Fruit fly (Drosophila melanogaster) whole organism, pupa: ENCODE results near the gene CG4553.

ENCODE experiments used
- CG10348 ChIP-seq: fragments of 200-800 bp; sonication (Bioruptor generic); IDR thresholded peaks from 2 replicates; pipeline ENCODE4 v1.3.6; 2022; ENCODE audit warnings: missing biosample characterization, missing genetic modification characterization
- CG12605 ChIP-seq: fragments of 200-800 bp; sonication (Bioruptor generic); IDR thresholded peaks from 2 replicates; pipeline ENCODE4 v1.3.6; 2022; ENCODE audit warnings: missing biosample characterization, missing genetic modification characterization
- CG13204 ChIP-seq: fragments of 200-800 bp; sonication (Bioruptor generic); optimal IDR thresholded peaks from 2 replicates; lab custom pipeline; 2018; ENCODE audit warnings: missing biosample characterization, mild to moderate bottlenecking, missing genetic modification characterization, moderate library complexity
- CG14655 ChIP-seq: fragments of 200-800 bp; sonication (Bioruptor generic); optimal IDR thresholded peaks from 3 replicates; lab custom pipeline; 2017; ENCODE audit warnings: mild to moderate bottlenecking, missing biosample characterization, missing genetic modification reagents, missing genetic modification characterization
- CG15710 ChIP-seq: fragments of 200-800 bp; sonication (Bioruptor generic); optimal IDR thresholded peaks from 2 replicates; lab custom pipeline; 2018; ENCODE audit warnings: missing biosample characterization, mild to moderate bottlenecking, missing genetic modification characterization, moderate library complexity
- CG17806 ChIP-seq: fragments of 200-800 bp; sonication (Bioruptor generic); optimal IDR thresholded peaks from 2 replicates; lab custom pipeline; 2018; ENCODE audit warnings: missing biosample characterization, mild to moderate bottlenecking, missing genetic modification characterization, moderate library complexity
- CG32121 ChIP-seq: fragments of 200-800 bp; sonication (Bioruptor generic); IDR thresholded peaks from 2 replicates; pipeline ENCODE4 v1.3.6; 2022; ENCODE audit warnings: missing biosample characterization, missing genetic modification characterization
- CG34367 ChIP-seq: fragments of 200-800 bp; sonication (Bioruptor generic); optimal IDR thresholded peaks from 2 replicates; lab custom pipeline; 2018; ENCODE audit warnings: missing biosample characterization, mild to moderate bottlenecking, missing genetic modification characterization
- CG4496 ChIP-seq: fragments of 200-800 bp; sonication (Bioruptor generic); IDR thresholded peaks from 3 replicates; pipeline ENCODE4 v1.3.6; 2022; ENCODE audit warnings: missing biosample characterization, missing genetic modification characterization
- CG8159 ChIP-seq: fragments of 200-800 bp; sonication (Bioruptor generic); optimal IDR thresholded peaks from 3 replicates; lab custom pipeline; 2018; ENCODE audit warnings: missing biosample characterization, mild to moderate bottlenecking, missing genetic modification characterization, moderate library complexity
- CG8301 ChIP-seq: fragments of 200-800 bp; sonication (Bioruptor generic); optimal IDR thresholded peaks from 2 replicates; lab custom pipeline; 2018; ENCODE audit warnings: missing biosample characterization, mild to moderate bottlenecking, missing genetic modification characterization
- CG9948 ChIP-seq: fragments of 200-800 bp; sonication (Bioruptor generic); optimal IDR thresholded peaks from 2 replicates; lab custom pipeline; 2018; ENCODE audit warnings: missing biosample characterization, mild to moderate bottlenecking, missing genetic modification characterization, moderate library complexity
- D1 ChIP-seq: fragments of 200-800 bp; sonication (Bioruptor generic); optimal IDR thresholded peaks from 2 replicates; lab custom pipeline; 2018; ENCODE audit warnings: missing biosample characterization, mild to moderate bottlenecking, missing genetic modification characterization, moderate library complexity
- EcR ChIP-seq: fragments of 200-800 bp; sonication (Bioruptor generic); optimal IDR thresholded peaks from 3 replicates; lab custom pipeline; 2019; ENCODE audit warnings: missing biosample characterization, missing genetic modification characterization, mild to moderate bottlenecking, moderate library complexity, missing genetic modification reagents
- Ets98B ChIP-seq: fragments of 200-800 bp; sonication (Bioruptor generic); IDR thresholded peaks from 2 replicates; pipeline ENCODE4 v1.3.6; 2022; ENCODE audit warnings: missing biosample characterization, missing genetic modification characterization
- Pif1A ChIP-seq: fragments of 200-800 bp; sonication (Bioruptor generic); optimal IDR thresholded peaks from 3 replicates; lab custom pipeline; 2016; ENCODE audit warnings: missing biosample characterization, missing genetic modification characterization
- Pif1B ChIP-seq: fragments of 200-800 bp; sonication (Bioruptor generic); optimal IDR thresholded peaks from 3 replicates; lab custom pipeline; 2016; ENCODE audit warnings: missing biosample characterization, missing genetic modification characterization
- Snoo ChIP-seq: fragments of 200-800 bp; sonication (Bioruptor generic); optimal IDR thresholded peaks from 3 replicates; lab custom pipeline; 2017; ENCODE audit warnings: missing biosample characterization, mild to moderate bottlenecking, missing genetic modification characterization, inconsistent platforms
- fd96Ca ChIP-seq: fragments of 200-800 bp; sonication (Bioruptor generic); IDR thresholded peaks from 3 replicates; pipeline ENCODE4 v1.3.6; 2022; ENCODE audit warnings: missing biosample characterization, missing genetic modification characterization
- gl ChIP-seq: fragments of 200-800 bp; sonication (Bioruptor generic); optimal IDR thresholded peaks from 2 replicates; lab custom pipeline; 2018; ENCODE audit warnings: missing biosample characterization, mild to moderate bottlenecking, missing genetic modification characterization
- rn ChIP-seq: fragments of 200-800 bp; sonication (Bioruptor generic); IDR thresholded peaks from 2 replicates; pipeline ENCODE4 v1.3.6; 2022; ENCODE audit warnings: missing biosample characterization, missing genetic modification characterization

CG4553 gene

dm6 chr3R:25515450-25516288 lies 39.0 kb upstream of the CG4553 start, which contains the start of gene msi:
Gene msi, plus strand, starts transcription at chr3R:25516118.
- TF ChIP-seq CG34367 (peak; percentile 95), CG8301 (peak; percentile 97), CG4496 (GFP tag; lab: Robert Waterston, UW) (peak; percentile 97), EcR (GFP tag; lab: Kevin White, UChicago) (peak; percentile 77), CG32121 (GFP tag; lab: Robert Waterston, UW) (peak; percentile 99), CG14655 (GFP tag; lab: Kevin White, UChicago) (peak; percentile 99), Pif1A (GFP tag; lab: Kevin White, UChicago) (peak; percentile 92), CG17806 (tag; lab: Kevin White, UChicago) (peak; percentile 99), fd96Ca (GFP tag; lab: Robert Waterston, UW) (peak; percentile 94), Ets98B (GFP tag; lab: Robert Waterston, UW) (peak; percentile 98), rn (GFP tag; lab: Robert Waterston, UW) (peak; percentile 95), CG10348 (peak; percentile 94), D1 (tag; lab: Kevin White, UChicago) (peak; percentile 98), CG9948 (tag; lab: Kevin White, UChicago) (peak; percentile 99), CG12605 (GFP tag; lab: Robert Waterston, UW) (peak; percentile 96), CG8159 (tag; lab: Kevin White, UChicago) (peak; percentile 99), Pif1B (GFP tag; lab: Kevin White, UChicago) (peak; percentile 96), CG13204 (GFP tag; lab: Kevin White, UChicago) (peak; percentile 88), CG15710 (tag; lab: Kevin White, UChicago) (peak; percentile 99), gl (tag; lab: Kevin White, UChicago) (peak; percentile 87), Snoo (tag; lab: Kevin White, UChicago) (peak; percentile 97)

dm6 chr3R:25512750-25513149 lies 36.0 kb upstream of the CG4553 start:
- TF ChIP-seq CG13204 (GFP tag; lab: Kevin White, UChicago) (no peak), D1 (tag; lab: Kevin White, UChicago) (peak; percentile 26)
- TF ChIP-seq, all 21 proteins: peak for 1

DNA sequence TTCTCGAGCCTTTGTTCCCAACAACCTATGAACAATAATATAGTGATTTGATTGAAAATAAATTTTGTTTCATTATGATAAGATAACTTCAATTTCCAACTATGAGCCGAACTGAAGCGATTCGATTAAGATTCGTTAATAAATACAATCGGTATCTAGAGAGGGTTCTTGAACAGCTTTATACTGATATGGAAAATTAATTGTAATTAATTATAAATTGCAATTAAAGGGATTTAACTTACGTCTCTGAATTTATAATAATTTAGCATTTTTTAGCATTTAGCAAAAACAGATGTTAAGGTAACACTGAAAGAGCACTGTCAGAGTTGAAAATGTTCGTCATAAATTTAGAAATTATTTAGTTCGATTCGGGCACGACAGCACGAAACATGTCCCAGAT lies 29.3 kb upstream of the CG4553 start, which contains the start of gene CG5111:
Gene CG5111, plus strand, starts transcription at position 301 of the 400 bp plus-strand sequence.
- TF ChIP-seq CG17806 (tag; lab: Kevin White, UChicago) (no peak), CG9948 (tag; lab: Kevin White, UChicago) (no peak), Snoo (tag; lab: Kevin White, UChicago) (no peak), fd96Ca (GFP tag; lab: Robert Waterston, UW) (no peak), CG14655 (GFP tag; lab: Kevin White, UChicago) (no peak), EcR (GFP tag; lab: Kevin White, UChicago) (no peak), CG8159 (tag; lab: Kevin White, UChicago) (no peak), CG34367 (no peak), D1 (tag; lab: Kevin White, UChicago) (no peak), Ets98B (GFP tag; lab: Robert Waterston, UW) (no peak), CG13204 (GFP tag; lab: Kevin White, UChicago) (no peak), CG4496 (GFP tag; lab: Robert Waterston, UW) (no peak), CG10348 (no peak)

dm6 chr3R:25504891-25505290 lies 28.2 kb upstream of the CG4553 start, which contains the start of gene CG5107:
Gene CG5107, plus strand, starts transcription at chr3R:25505191.
- TF ChIP-seq Snoo (tag; lab: Kevin White, UChicago), result no peak
- no peak for TF ChIP-seq fd96Ca (GFP tag; lab: Robert Waterston, UW)
- TF ChIP-seq CG14655 (GFP tag; lab: Kevin White, UChicago), result no peak
- TF ChIP-seq CG34367, result no peak
- no peak for TF ChIP-seq EcR (GFP tag; lab: Kevin White, UChicago)
- no peak for TF ChIP-seq CG8159 (tag; lab: Kevin White, UChicago)
- TF ChIP-seq CG13204 (GFP tag; lab: Kevin White, UChicago), result no peak
- no peak for TF ChIP-seq Ets98B (GFP tag; lab: Robert Waterston, UW)
- no peak for TF ChIP-seq CG10348
- TF ChIP-seq Pif1A (GFP tag; lab: Kevin White, UChicago), result no peak
- TF ChIP-seq rn (GFP tag; lab: Robert Waterston, UW), result no peak
- no peak for TF ChIP-seq CG12605 (GFP tag; lab: Robert Waterston, UW)
- TF ChIP-seq CG17806 (tag; lab: Kevin White, UChicago), result no peak
- TF ChIP-seq Pif1B (GFP tag; lab: Kevin White, UChicago), result no peak
- TF ChIP-seq gl (tag; lab: Kevin White, UChicago), result no peak
- TF ChIP-seq CG15710 (tag; lab: Kevin White, UChicago), result no peak

DNA sequence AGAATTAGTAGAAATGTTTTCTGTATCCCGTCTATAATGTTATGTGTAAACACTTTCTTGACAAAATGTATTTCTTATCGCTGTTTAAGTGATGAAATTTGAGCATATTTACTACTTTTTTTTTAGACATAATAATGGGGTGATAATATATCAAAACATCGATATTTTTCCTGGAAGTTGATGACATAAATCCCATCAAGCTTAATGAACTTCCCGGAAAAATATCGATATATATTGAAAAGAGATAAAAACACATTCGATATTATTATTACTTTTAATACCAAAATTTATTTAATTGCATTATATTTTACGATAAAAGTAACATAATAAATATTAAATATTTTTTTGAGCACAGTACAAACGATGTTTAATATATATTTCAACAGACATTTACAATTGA lies 19.0 kb upstream of the CG4553 start:
- no peak for TF ChIP-seq CG15710 (tag; lab: Kevin White, UChicago)

DNA sequence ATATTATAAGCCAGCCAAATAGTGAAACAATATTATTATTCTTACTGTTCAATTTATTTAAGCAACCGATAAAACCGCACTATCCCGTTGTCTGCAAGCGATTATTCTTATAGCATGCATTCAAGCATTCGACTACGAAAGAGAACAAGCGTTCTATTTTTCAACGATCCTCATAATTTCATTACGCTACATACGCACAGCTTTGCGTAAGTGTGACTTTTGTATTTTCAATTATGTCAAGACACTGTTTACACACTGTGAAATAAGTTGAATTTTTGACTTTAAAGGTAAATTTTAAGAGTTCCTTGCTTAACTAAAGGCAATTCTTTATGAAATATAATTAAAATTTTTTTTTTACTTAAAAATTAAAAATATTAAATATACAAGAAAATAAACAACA lies 18.4 kb upstream of the CG4553 start, which contains the start of gene CG33494:
Gene CG33494, minus strand, starts transcription at position 90 of the 400 bp plus-strand sequence.
- TF ChIP-seq Pif1A (GFP tag; lab: Kevin White, UChicago) (no peak), CG4496 (GFP tag; lab: Robert Waterston, UW) (no peak), CG8159 (tag; lab: Kevin White, UChicago) (no peak), CG17806 (tag; lab: Kevin White, UChicago) (no peak), Pif1B (GFP tag; lab: Kevin White, UChicago) (no peak), CG12605 (GFP tag; lab: Robert Waterston, UW) (no peak), D1 (tag; lab: Kevin White, UChicago) (no peak)
- TF ChIP-seq, all 21 proteins: peak for 0
